Fruit fly (Drosophila melanogaster): ENCODE results near the gene mamo.

mamo gene

dm6 chrX:13821775-13822493 lies 168.4 kb downstream of the mamo start, which contains the start of gene Clic (continued):
- TF ChIP-seq chinmo (GFP tag; IDR thresholded peaks at IDR 0.05; ENCODE audit: partially characterized antibody): 0 out of 4 replicates have a peak, but pooled peaks have one; percentile 2
- peak; percentile 3; the same call in 1 of the 4 replicates for TF ChIP-seq Gug (GFP tag; IDR thresholded peaks at IDR 0.05)
- peak; percentile 23; the same call in 1 of the 2 replicates for TF ChIP-seq Adf1 (GFP tag; IDR thresholded peaks at IDR 0.05)
- TF ChIP-seq CG3407 (GFP tag; optimal IDR thresholded peaks at IDR 0.05): no peak
- no peak for TF ChIP-seq slou (GFP tag; optimal IDR thresholded peaks at IDR 0.05)
- TF ChIP-seq repo (GFP tag; optimal IDR thresholded peaks at IDR 0.05): peak; percentile 12
- no peak for TF ChIP-seq CG10462 (GFP tag; optimal IDR thresholded peaks at IDR 0.05)
- no peak for TF ChIP-seq CG4404 (GFP tag; IDR thresholded peaks at IDR 0.05)
- TF ChIP-seq CG4282 (GFP tag; optimal IDR thresholded peaks at IDR 0.05): no peak
- TF ChIP-seq CG10209 (GFP tag; optimal IDR thresholded peaks at IDR 0.05): no peak
- TF ChIP-seq nau (GFP tag; optimal IDR thresholded peaks at IDR 0.05): no peak
- no peak for TF ChIP-seq Optix (GFP tag; IDR thresholded peaks at IDR 0.05)
- no peak for TF ChIP-seq CG43689 (GFP tag; IDR thresholded peaks at IDR 0.05)
- peak; percentile 13 for TF ChIP-seq vfl (GFP tag; optimal IDR thresholded peaks at IDR 0.05)
- TF ChIP-seq mirr (GFP tag; optimal IDR thresholded peaks at IDR 0.05): peak; percentile 39
- TF ChIP-seq CG3163 (GFP tag; optimal IDR thresholded peaks at IDR 0.05): no peak
- no peak for TF ChIP-seq CG13775 (GFP tag; optimal IDR thresholded peaks at IDR 0.05)
- TF ChIP-seq pan (optimal IDR thresholded peaks at IDR 0.05): no peak
- TF ChIP-seq pan (GFP tag; optimal IDR thresholded peaks at IDR 0.05 in 1 of 2, IDR thresholded peaks at IDR 0.05 in 1 of 2): no peak
- TF ChIP-seq zf30C (GFP tag; optimal IDR thresholded peaks at IDR 0.05): no peak
- no peak for TF ChIP-seq CG18599 (GFP tag; optimal IDR thresholded peaks at IDR 0.05)
- no peak for TF ChIP-seq CG17912 (GFP tag; optimal IDR thresholded peaks at IDR 0.05)
- TF ChIP-seq ems (GFP tag; optimal IDR thresholded peaks at IDR 0.05): peak; percentile 20
- TF ChIP-seq hb (GFP tag; IDR thresholded peaks at IDR 0.05; ENCODE audit: partially characterized antibody): no peak
- no peak for TF ChIP-seq CG8944 (GFP tag; optimal IDR thresholded peaks at IDR 0.05)
- no peak for TF ChIP-seq CG6272 (GFP tag; IDR thresholded peaks at IDR 0.05)
- 0 out of 3 replicates have a peak, but pooled peaks have one; percentile 10 for TF ChIP-seq CG7963 (GFP tag; IDR thresholded peaks at IDR 0.05; ENCODE audit: partially characterized antibody)
- TF ChIP-seq CG16863 (GFP tag; optimal IDR thresholded peaks at IDR 0.05): no peak
- no peak for TF ChIP-seq CG15011 (GFP tag; optimal IDR thresholded peaks at IDR 0.05)
- no peak for TF ChIP-seq Vsx1 (GFP tag; optimal IDR thresholded peaks at IDR 0.05)
- no peak for TF ChIP-seq CG8359 (GFP tag; optimal IDR thresholded peaks at IDR 0.05; ENCODE audit: borderline replicate concordance)
- TF ChIP-seq ttk (GFP tag; IDR thresholded peaks at IDR 0.05): no peak
- no peak for TF ChIP-seq E2f2 (GFP tag; IDR thresholded peaks at IDR 0.05)
- TF ChIP-seq Nf-YC (tag; optimal IDR thresholded peaks at IDR 0.05): no peak
- TF ChIP-seq PHDP (tag; optimal IDR thresholded peaks at IDR 0.05): no peak
- no peak for TF ChIP-seq zen (tag; optimal IDR thresholded peaks at IDR 0.05)
- TF ChIP-seq pzg (GFP tag; optimal IDR thresholded peaks at IDR 0.05): peak; percentile 68
- no peak for TF ChIP-seq peb (GFP tag; IDR thresholded peaks at IDR 0.05)
- TF ChIP-seq CG32767 (GFP tag; IDR thresholded peaks at IDR 0.05): 0 out of 2 replicates have a peak, but pooled peaks have one; percentile 14
- no peak for TF ChIP-seq Hr39 (optimal IDR thresholded peaks at IDR 0.05)
- TF ChIP-seq CG17359 (tag; optimal IDR thresholded peaks at IDR 0.05): no peak
- TF ChIP-seq Awh (GFP tag; IDR thresholded peaks at IDR 0.05): no peak
- no peak for TF ChIP-seq CG12155 (GFP tag; optimal IDR thresholded peaks at IDR 0.05)
- no peak for TF ChIP-seq twi (tag; optimal IDR thresholded peaks at IDR 0.05)
- no peak for TF ChIP-seq dimm (GFP tag; IDR thresholded peaks at IDR 0.05)
- TF ChIP-seq YL-1 (GFP tag; optimal IDR thresholded peaks at IDR 0.05): no peak
- no peak for TF ChIP-seq crc (GFP tag; optimal IDR thresholded peaks at IDR 0.05)
- no peak for TF ChIP-seq CG4820 (GFP tag; optimal IDR thresholded peaks at IDR 0.05)
- TF ChIP-seq Max (GFP tag; optimal IDR thresholded peaks at IDR 0.05): no peak
- no peak for TF ChIP-seq inv (GFP tag; IDR thresholded peaks at IDR 0.05; ENCODE audit: partially characterized antibody)

All from whole organism, embryonic.